Fruit fly (Drosophila melanogaster): ENCODE results near the gene Rga.

Rga gene

DNA sequence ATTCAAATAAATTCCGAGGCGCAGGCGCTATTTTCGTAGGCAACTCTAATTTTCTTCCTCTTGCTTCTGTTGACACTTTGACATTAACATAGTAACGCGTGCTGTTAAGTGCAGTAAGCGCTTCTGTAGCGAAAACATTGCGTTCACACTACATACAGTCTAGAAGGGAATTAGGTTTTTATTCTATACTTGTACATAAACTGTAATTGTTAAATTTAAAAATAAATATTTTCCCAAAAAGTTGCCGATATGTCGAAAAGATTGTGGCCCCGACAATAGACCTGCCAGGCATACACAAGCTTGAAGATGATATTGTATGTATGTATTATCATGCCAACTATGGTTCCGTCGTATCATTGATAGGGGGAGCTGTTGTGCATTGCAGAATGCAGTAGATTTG lies 6.4 kb downstream of the Rga start, which contains the start of gene asl (continued):
- TF ChIP-seq sens-2 (GFP tag; IDR thresholded peaks at IDR 0.05): no peak
- no peak for TF ChIP-seq CG11560 (tag; IDR thresholded peaks at IDR 0.05)
- TF ChIP-seq CG17186 (GFP tag; optimal IDR thresholded peaks at IDR 0.05): peak; percentile 100
- TF ChIP-seq CG10431 (GFP tag; optimal IDR thresholded peaks at IDR 0.05): peak; percentile 48
- TF ChIP-seq cwo (GFP tag; optimal IDR thresholded peaks at IDR 0.05): peak; percentile 22
- peak; percentile 9 for TF ChIP-seq tup (GFP tag; optimal IDR thresholded peaks at IDR 0.05)
- peak; percentile 27 for TF ChIP-seq CG10147 (GFP tag; optimal IDR thresholded peaks at IDR 0.05)
- peak; percentile 41 for TF ChIP-seq lbe (GFP tag; optimal IDR thresholded peaks at IDR 0.05)
- TF ChIP-seq gcm (GFP tag; optimal IDR thresholded peaks at IDR 0.05): no peak
- TF ChIP-seq CG16863 (GFP tag; optimal IDR thresholded peaks at IDR 0.05): peak; percentile 34
- TF ChIP-seq tgo (GFP tag; IDR thresholded peaks at IDR 0.05): peak; percentile 68; the same call in 2 of the 3 replicates
- TF ChIP-seq CG34376 (GFP tag; optimal IDR thresholded peaks at IDR 0.05): peak; percentile 55
- no peak for TF ChIP-seq Trl (optimal IDR thresholded peaks at IDR 0.05)
- peak; percentile 31 for TF ChIP-seq Trl (GFP tag; optimal IDR thresholded peaks at IDR 0.05)
- peak; percentile 57 for TF ChIP-seq CG8388 (GFP tag; optimal IDR thresholded peaks at IDR 0.05)
- TF ChIP-seq CG32772 (GFP tag; IDR thresholded peaks at IDR 0.05): 0 out of 2 replicates have a peak, but pooled peaks have one; percentile 11
- TF ChIP-seq CG11723 (GFP tag; optimal IDR thresholded peaks at IDR 0.05): peak; percentile 15
- TF ChIP-seq CG4730 (GFP tag; IDR thresholded peaks at IDR 0.05): 0 out of 2 replicates have a peak, but pooled peaks have one; percentile 6
- TF ChIP-seq CG3838 (GFP tag; optimal IDR thresholded peaks at IDR 0.05): peak; percentile 14
- TF ChIP-seq Dref (GFP tag; IDR thresholded peaks at IDR 0.05): peak; percentile 31; the same call in 1 of the 2 replicates
- TF ChIP-seq Dp (GFP tag; optimal IDR thresholded peaks at IDR 0.05): peak; percentile 84
- TF ChIP-seq CG15514 (GFP tag; optimal IDR thresholded peaks at IDR 0.05): peak; percentile 71
- TF ChIP-seq Atf6 (GFP tag; IDR thresholded peaks at IDR 0.05): peak; percentile 56
- TF ChIP-seq CG1647 (GFP tag; optimal IDR thresholded peaks at IDR 0.05): peak; percentile 56
- peak; percentile 57; the same call in 1 of the 3 replicates for TF ChIP-seq Dbx (GFP tag; IDR thresholded peaks at IDR 0.05)
- peak in 1 of 2 experiments; percentile 41 for TF ChIP-seq crp (GFP tag; optimal IDR thresholded peaks at IDR 0.05)
- no peak for TF ChIP-seq en (GFP tag; optimal IDR thresholded peaks at IDR 0.05)
- TF ChIP-seq CG17912 (GFP tag; optimal IDR thresholded peaks at IDR 0.05): peak; percentile 59
- peak; percentile 85 for TF ChIP-seq CG17829 (tag; optimal IDR thresholded peaks at IDR 0.05)
- no peak for TF ChIP-seq chm (GFP tag; IDR thresholded peaks at IDR 0.05)
- TF ChIP-seq CG30020 (tag; optimal IDR thresholded peaks at IDR 0.05): peak; percentile 94
- no peak for TF ChIP-seq Stat92E (GFP tag; optimal IDR thresholded peaks at IDR 0.05)
- TF ChIP-seq CG7372 (GFP tag; IDR thresholded peaks at IDR 0.05): peak; percentile 49; the same call in 1 of the 2 replicates
- peak; percentile 61 for TF ChIP-seq CG9797 (GFP tag; optimal IDR thresholded peaks at IDR 0.05)
- TF ChIP-seq dysf (GFP tag; IDR thresholded peaks at IDR 0.05): peak; percentile 76
- TF ChIP-seq B-H2 (GFP tag; optimal IDR thresholded peaks at IDR 0.05): peak; percentile 33
- TF ChIP-seq CG7963 (GFP tag; IDR thresholded peaks at IDR 0.05; ENCODE audit: partially characterized antibody): no peak
- TF ChIP-seq CG11696 (GFP tag; IDR thresholded peaks at IDR 0.05): 0 out of 2 replicates have a peak, but pooled peaks have one; percentile 26
- TF ChIP-seq Dfd (GFP tag; optimal IDR thresholded peaks at IDR 0.05): peak in 1 of 2 experiments; percentile 78
- peak; percentile 39; the same call in 1 of the 3 replicates for TF ChIP-seq CG16813 (GFP tag; IDR thresholded peaks at IDR 0.05; ENCODE audit: partially characterized antibody)
- TF ChIP-seq D19B (GFP tag; optimal IDR thresholded peaks at IDR 0.05): no peak
- TF ChIP-seq CG11456 (GFP tag; IDR thresholded peaks at IDR 0.05): 0 out of 3 replicates have a peak, but pooled peaks have one; percentile 45
- peak; percentile 64 for TF ChIP-seq sug (tag; optimal IDR thresholded peaks at IDR 0.05)
- TF ChIP-seq Sry-δ (GFP tag; optimal IDR thresholded peaks at IDR 0.05): peak; percentile 42
- TF ChIP-seq disco-r (GFP tag; optimal IDR thresholded peaks at IDR 0.05): peak; percentile 54
- peak; percentile 52 for TF ChIP-seq ems (GFP tag; optimal IDR thresholded peaks at IDR 0.05)
- TF ChIP-seq Myb (GFP tag; optimal IDR thresholded peaks at IDR 0.05): peak; percentile 44
- TF ChIP-seq ato (GFP tag; IDR thresholded peaks at IDR 0.05; ENCODE audit: partially characterized antibody): no peak
- TF ChIP-seq CG14710 (tag; optimal IDR thresholded peaks at IDR 0.05): peak; percentile 88
- TF ChIP-seq Hr3 (GFP tag; optimal IDR thresholded peaks at IDR 0.05): peak; percentile 64

Data from whole organism, embryonic.